Fruit fly (Drosophila melanogaster) whole organism, embryonic: Measurements from ENCODE around the gene sxe2.

Source experiments
- BEAF-32 ChIP-seq: fragments of 200-800 bp; sonication (Bioruptor generic); optimal IDR thresholded peaks from 3 replicates; lab custom pipeline; 2017; ENCODE audit warnings: missing biosample characterization, missing genetic modification characterization, mild to moderate bottlenecking, moderate library complexity, missing genetic modification reagents
- CG10366 ChIP-seq: fragments of 200-800 bp; sonication (Bioruptor generic); IDR thresholded peaks from 2 replicates; pipeline ENCODE4 v1.3.6; 2022; ENCODE audit warnings: missing biosample characterization, missing genetic modification characterization
- CG10543 ChIP-seq: fragments of 200-800 bp; sonication (Bioruptor generic); optimal IDR thresholded peaks from 3 replicates; lab custom pipeline; 2017; ENCODE audit warnings: missing biosample characterization, mild to moderate bottlenecking, missing genetic modification characterization, moderate library complexity
- CG11504 ChIP-seq: fragments of 200-800 bp; sonication (Bioruptor generic); optimal IDR thresholded peaks from 3 replicates; lab custom pipeline; 2019; ENCODE audit warnings: missing biosample characterization, mild to moderate bottlenecking, missing genetic modification characterization, moderate library complexity
- CG12659 ChIP-seq: fragments of 200-800 bp; sonication (Bioruptor generic); optimal IDR thresholded peaks from 3 replicates; lab custom pipeline; 2017; ENCODE audit warnings: mild to moderate bottlenecking, missing biosample characterization, missing genetic modification reagents, missing genetic modification characterization
- CG15073 ChIP-seq: fragments of 200-800 bp; sonication (Bioruptor generic); optimal IDR thresholded peaks from 2 replicates; lab custom pipeline; 2016; ENCODE audit warnings: missing biosample characterization, missing genetic modification characterization
- CG16863 ChIP-seq: fragments of 200-800 bp; sonication (Bioruptor generic); optimal IDR thresholded peaks from 3 replicates; lab custom pipeline; 2016; ENCODE audit warnings: missing biosample characterization, missing genetic modification characterization
- CG30403 ChIP-seq: fragments of 200-800 bp; sonication (Bioruptor generic); optimal IDR thresholded peaks from 3 replicates; lab custom pipeline; 2016; ENCODE audit warnings: missing biosample characterization, missing genetic modification characterization
- CG3838 ChIP-seq: fragments of 200-800 bp; sonication (Bioruptor generic); optimal IDR thresholded peaks from 3 replicates; lab custom pipeline; 2016; ENCODE audit warnings: missing biosample characterization, missing genetic modification characterization
- CG4424 ChIP-seq: fragments of 200-800 bp; sonication (Bioruptor generic); optimal IDR thresholded peaks from 3 replicates; lab custom pipeline; 2016; ENCODE audit warnings: missing biosample characterization, missing genetic modification characterization
- CG6765 ChIP-seq: fragments of 200-800 bp; sonication (Bioruptor generic); optimal IDR thresholded peaks from 3 replicates; lab custom pipeline; 2017; ENCODE audit warnings: missing biosample characterization, mild to moderate bottlenecking, missing genetic modification characterization
- CG8089 ChIP-seq: fragments of 200-800 bp; sonication (Bioruptor generic); optimal IDR thresholded peaks from 3 replicates; lab custom pipeline; 2016; ENCODE audit warnings: missing biosample characterization, missing genetic modification characterization
- CG9932 ChIP-seq: fragments of 200-800 bp; sonication (Bioruptor generic); IDR thresholded peaks from 2 replicates; pipeline ENCODE4 v1.3.6; 2022; ENCODE audit warnings: missing biosample characterization, missing genetic modification characterization
- CoRest ChIP-seq: fragments of 200-800 bp; sonication (Bioruptor generic); optimal IDR thresholded peaks from 3 replicates; lab custom pipeline; 2018; ENCODE audit warnings: missing biosample characterization, mild to moderate bottlenecking, missing genetic modification characterization, moderate library complexity
- D ChIP-seq, 2 experiments: fragments of 200-800 bp in 1 of 2; fragments of >200 bp in 1 of 2; sonication (Bioruptor generic) in 1 of 2; optimal IDR thresholded peaks; 2 replicates in 1 of 2; 3 replicates in 1 of 2; lab custom pipeline; 2017; ENCODE audit warnings: mild to moderate bottlenecking in 1 of 2, missing biosample characterization in 1 of 2, missing genetic modification characterization in 1 of 2, missing genetic modification reagents in 1 of 2
- Doc3 ChIP-seq: fragments of 200-800 bp; sonication (Bioruptor generic); IDR thresholded peaks from 3 replicates; pipeline ENCODE4 v1.3.6; 2022; ENCODE audit warnings: missing biosample characterization, missing genetic modification characterization; ENCODE audit not compliant: partially characterized antibody
- Fer1 ChIP-seq: fragments of 200-800 bp; sonication (Bioruptor generic); optimal IDR thresholded peaks from 2 replicates; lab custom pipeline; 2017; ENCODE audit warnings: missing biosample characterization, mild to moderate bottlenecking, missing genetic modification characterization
- NC2β ChIP-seq: fragments of 200-800 bp; sonication (Bioruptor generic); optimal IDR thresholded peaks from 2 replicates; lab custom pipeline; 2016; ENCODE audit warnings: missing biosample characterization, missing genetic modification characterization
- Oli ChIP-seq: fragments of 200-800 bp; sonication (Bioruptor generic); optimal IDR thresholded peaks from 2 replicates; lab custom pipeline; 2018; ENCODE audit warnings: missing biosample characterization, mild to moderate bottlenecking, missing genetic modification characterization, moderate library complexity
- PHDP ChIP-seq: fragments of 200-800 bp; sonication (Bioruptor generic); optimal IDR thresholded peaks from 3 replicates; lab custom pipeline; 2018; ENCODE audit warnings: missing biosample characterization, mild to moderate bottlenecking, missing genetic modification characterization, moderate library complexity
- Pdp1 ChIP-seq, 2 experiments: fragments of 200-800 bp; sonication (Bioruptor generic); optimal IDR thresholded peaks; 3 replicates each; lab custom pipeline; 2016; ENCODE audit warnings: missing biosample characterization in 2 of 2, missing genetic modification characterization in 2 of 2, mild to moderate bottlenecking in 1 of 2, moderate library complexity in 1 of 2
- Scr ChIP-seq: fragments of 200-800 bp; sonication (Bioruptor generic); IDR thresholded peaks from 2 replicates; pipeline ENCODE4 v1.3.6; 2022; ENCODE audit warnings: missing biosample characterization, missing genetic modification characterization; ENCODE audit not compliant: partially characterized antibody
- Sry-β ChIP-seq: fragments of 200-800 bp; sonication (Bioruptor generic); optimal IDR thresholded peaks from 2 replicates; lab custom pipeline; 2018; ENCODE audit warnings: missing biosample characterization, mild to moderate bottlenecking, missing genetic modification characterization, moderate library complexity
- ase ChIP-seq: fragments of 200-800 bp; sonication (Bioruptor generic); IDR thresholded peaks from 3 replicates; pipeline ENCODE4 v1.3.6; 2022; ENCODE audit warnings: missing biosample characterization, missing genetic modification characterization
- cg ChIP-seq: fragments of 200-800 bp; sonication (Bioruptor generic); optimal IDR thresholded peaks from 3 replicates; lab custom pipeline; 2019; ENCODE audit warnings: missing biosample characterization, mild to moderate bottlenecking, missing genetic modification characterization, moderate library complexity
- chm ChIP-seq: fragments of 200-800 bp; sonication (Bioruptor generic); IDR thresholded peaks from 2 replicates; pipeline ENCODE4 v1.3.6; 2022; ENCODE audit warnings: missing biosample characterization, missing genetic modification characterization
- chn ChIP-seq: fragments of 200-800 bp; sonication (Bioruptor generic); optimal IDR thresholded peaks from 2 replicates; lab custom pipeline; 2016; ENCODE audit warnings: missing biosample characterization, missing genetic modification characterization
- crol ChIP-seq: fragments of 200-800 bp; sonication (Bioruptor generic); IDR thresholded peaks from 2 replicates; pipeline ENCODE4 v1.3.6; 2022; ENCODE audit warnings: missing biosample characterization, missing genetic modification characterization
- dan ChIP-seq: fragments of 200-800 bp; sonication (Bioruptor generic); IDR thresholded peaks from 2 replicates; pipeline ENCODE4 v1.3.6; 2022; ENCODE audit warnings: missing biosample characterization, missing genetic modification characterization
- dmrt99B ChIP-seq: fragments of 200-800 bp; sonication (Bioruptor generic); optimal IDR thresholded peaks from 2 replicates; lab custom pipeline; 2018; ENCODE audit warnings: missing biosample characterization, mild to moderate bottlenecking, missing genetic modification characterization, moderate library complexity
- ems ChIP-seq: fragments of 200-800 bp; sonication (Bioruptor generic); optimal IDR thresholded peaks from 3 replicates; lab custom pipeline; 2016; ENCODE audit warnings: missing biosample characterization, missing genetic modification characterization
- exex ChIP-seq: fragments of 200-800 bp; sonication (Bioruptor generic); optimal IDR thresholded peaks from 4 replicates; lab custom pipeline; 2018; ENCODE audit warnings: missing biosample characterization, mild to moderate bottlenecking, missing genetic modification characterization, moderate library complexity
- fd3F ChIP-seq: fragments of 200-800 bp; sonication (Bioruptor generic); optimal IDR thresholded peaks from 2 replicates; lab custom pipeline; 2018; ENCODE audit warnings: missing biosample characterization, mild to moderate bottlenecking, missing genetic modification characterization, moderate library complexity
- ftz-f1 ChIP-seq: fragments of 200-800 bp; sonication (Bioruptor generic); optimal IDR thresholded peaks from 2 replicates; lab custom pipeline; 2016; ENCODE audit warnings: missing biosample characterization, missing genetic modification characterization
- h ChIP-seq: fragments of >200 bp; optimal IDR thresholded peaks from 2 replicates; lab custom pipeline; 2017
- insv ChIP-seq, 2 experiments: fragments of 200-800 bp; sonication (Bioruptor generic); optimal IDR thresholded peaks; 3 replicates each; lab custom pipeline; 2016 to 2018; ENCODE audit warnings: missing biosample characterization in 2 of 2, missing genetic modification characterization in 2 of 2
- jing ChIP-seq: fragments of 200-800 bp; sonication (Bioruptor generic); optimal IDR thresholded peaks from 2 replicates; lab custom pipeline; 2018; ENCODE audit warnings: missing biosample characterization, mild to moderate bottlenecking, missing genetic modification characterization
- kni ChIP-seq: fragments of 200-800 bp; sonication (Bioruptor generic); optimal IDR thresholded peaks from 3 replicates; lab custom pipeline; 2017; ENCODE audit warnings: mild to moderate bottlenecking, missing biosample characterization, missing genetic modification reagents, missing genetic modification characterization
- luna ChIP-seq: fragments of 200-800 bp; sonication (Bioruptor generic); optimal IDR thresholded peaks from 2 replicates; lab custom pipeline; 2016; ENCODE audit warnings: missing biosample characterization, missing genetic modification characterization
- mld ChIP-seq: fragments of 200-800 bp; sonication (Bioruptor generic); IDR thresholded peaks from 3 replicates; pipeline ENCODE4 v1.3.6; 2022; ENCODE audit warnings: missing biosample characterization, missing genetic modification characterization; ENCODE audit not compliant: partially characterized antibody
- nom ChIP-seq: fragments of 200-800 bp; sonication (Bioruptor generic); optimal IDR thresholded peaks from 2 replicates; lab custom pipeline; 2017; ENCODE audit warnings: missing biosample characterization, missing genetic modification characterization, mild to moderate bottlenecking, moderate library complexity, missing genetic modification reagents
- ro ChIP-seq: fragments of 200-800 bp; sonication (Bioruptor generic); IDR thresholded peaks from 2 replicates; pipeline ENCODE4 v1.3.6; 2022; ENCODE audit warnings: missing biosample characterization, missing genetic modification characterization
- schlank ChIP-seq: fragments of 200-800 bp; sonication (Bioruptor generic); optimal IDR thresholded peaks from 2 replicates; lab custom pipeline; 2018; ENCODE audit warnings: missing biosample characterization, mild to moderate bottlenecking, missing genetic modification characterization
- sens ChIP-seq: fragments of 200-800 bp; sonication (Bioruptor generic); peaks from one replicate; lab custom pipeline; 2016; ENCODE audit warnings: missing biosample characterization, missing genetic modification characterization
- sqz ChIP-seq: fragments of 200-800 bp; sonication (Bioruptor generic); optimal IDR thresholded peaks from 3 replicates; lab custom pipeline; 2018; ENCODE audit warnings: missing biosample characterization, mild to moderate bottlenecking, missing genetic modification characterization
- tap ChIP-seq: fragments of 200-800 bp; optimal IDR thresholded peaks from 3 replicates; lab custom pipeline; 2019; ENCODE audit warnings: missing biosample characterization, mild to moderate bottlenecking, missing genetic modification characterization, moderate library complexity
- tna ChIP-seq: fragments of 200-800 bp; sonication (Bioruptor generic); IDR thresholded peaks from 2 replicates; pipeline ENCODE4 v1.3.6; 2022; ENCODE audit warnings: missing biosample characterization, missing genetic modification characterization; ENCODE audit not compliant: partially characterized antibody
- wor ChIP-seq: fragments of 200-800 bp; sonication (Bioruptor generic); IDR thresholded peaks from 2 replicates; pipeline ENCODE4 v1.3.6; 2022; ENCODE audit warnings: missing biosample characterization, missing genetic modification characterization
- zen ChIP-seq: fragments of 200-800 bp; sonication (Bioruptor generic); optimal IDR thresholded peaks from 3 replicates; lab custom pipeline; 2018; ENCODE audit warnings: missing biosample characterization, mild to moderate bottlenecking, missing genetic modification characterization, moderate library complexity

The sxe2 gene

dm6 chr3R:16042137-16042899, 41.4 kb upstream of the sxe2 start (continued):
- no peak for TF ChIP-seq CG3838 (GFP tag; lab: Kevin White, UChicago)
- TF ChIP-seq sens (GFP tag; lab: Kevin White, UChicago) = peak; percentile 72
- peak; percentile 25 for TF ChIP-seq BEAF-32 (GFP tag; lab: Kevin White, UChicago)
- TF ChIP-seq zen (tag; lab: Kevin White, UChicago) = no peak
- no peak for TF ChIP-seq chn
- TF ChIP-seq wor = no peak
- TF ChIP-seq luna (GFP tag; lab: Kevin White, UChicago) = no peak
- no peak for TF ChIP-seq CoRest (tag; lab: Kevin White, UChicago)
- TF ChIP-seq schlank (tag; lab: Kevin White, UChicago) = no peak
- TF ChIP-seq h (lab: Kevin White, UChicago) = no peak
- TF ChIP-seq crol (GFP tag; lab: Robert Waterston, UW) = peak; percentile 22; the same call in 1 of the 2 replicates
- TF ChIP-seq CG6765 (GFP tag; lab: Kevin White, UChicago) = no peak
- TF ChIP-seq ftz-f1 = no peak
- peak; percentile 7 for TF ChIP-seq CG10543 (GFP tag; lab: Kevin White, UChicago)
- TF ChIP-seq Doc3 (GFP tag; lab: Robert Waterston, UW) = 0 out of 3 replicates have a peak, but pooled peaks have one; percentile 34
- TF ChIP-seq nom (GFP tag; lab: Kevin White, UChicago) = no peak
- peak; percentile 30 for TF ChIP-seq cg (GFP tag; lab: Kevin White, UChicago)
- no peak for TF ChIP-seq fd3F
- TF ChIP-seq CG8089 (GFP tag; lab: Kevin White, UChicago) = no peak
- no peak for TF ChIP-seq dan (GFP tag; lab: Robert Waterston, UW)
- no peak for TF ChIP-seq D (optimal IDR thresholded peaks at IDR 0.05; lab: Kevin White, UChicago)
- TF ChIP-seq D (GFP tag; optimal IDR thresholded peaks at IDR 0.05; lab: Kevin White, UChicago) = no peak
- no peak for TF ChIP-seq Pdp1 (GFP tag; optimal IDR thresholded peaks at IDR 0.05; lab: Kevin White, UChicago)
- no peak for TF ChIP-seq sqz (GFP tag; lab: Kevin White, UChicago)
- no peak for TF ChIP-seq CG11504 (tag; lab: Kevin White, UChicago)
- no peak for TF ChIP-seq ems
- TF ChIP-seq Oli (tag; lab: Kevin White, UChicago) = no peak
- no peak for TF ChIP-seq Fer1
- peak; percentile 3 for TF ChIP-seq Sry-β (GFP tag; lab: Kevin White, UChicago)
- TF ChIP-seq jing (GFP tag; lab: Kevin White, UChicago) = no peak
- TF ChIP-seq CG16863 = no peak
- TF ChIP-seq kni (GFP tag; lab: Kevin White, UChicago) = peak; percentile 38
- TF ChIP-seq CG10366 (GFP tag; lab: Robert Waterston, UW) = no peak
- TF ChIP-seq ro (GFP tag; lab: Robert Waterston, UW) = no peak
- no peak for TF ChIP-seq tna (GFP tag; lab: Robert Waterston, UW)
- no peak for TF ChIP-seq CG30403
- TF ChIP-seq CG4424 = no peak
- no peak for TF ChIP-seq exex
- 0 out of 2 replicates have a peak, but pooled peaks have one; percentile 32 for TF ChIP-seq Scr (GFP tag; lab: Robert Waterston, UW)
- TF ChIP-seq ase (GFP tag; lab: Robert Waterston, UW) = no peak
- no peak for TF ChIP-seq CG15073 (GFP tag; lab: Kevin White, UChicago)
- no peak for TF ChIP-seq NC2β (GFP tag; lab: Kevin White, UChicago)
- no peak for TF ChIP-seq insv (GFP tag; optimal IDR thresholded peaks at IDR 0.05; lab: Kevin White, UChicago)
- peak; percentile 25 for TF ChIP-seq dmrt99B (tag; lab: Kevin White, UChicago)
- no peak for TF ChIP-seq chm (GFP tag; lab: Robert Waterston, UW)
- no peak for TF ChIP-seq mld (GFP tag; lab: Robert Waterston, UW)
- no peak for TF ChIP-seq tap (tag; lab: Kevin White, UChicago)
- TF ChIP-seq CG9932 (GFP tag; lab: Robert Waterston, UW) = no peak
- TF ChIP-seq PHDP (tag; lab: Kevin White, UChicago) = no peak
- no peak for TF ChIP-seq CG12659 (GFP tag; lab: Kevin White, UChicago)
